Worm (Caenorhabditis elegans) whole organism, L1 larva: ENCODE data around the gene clec-35.

Experiments
- aly-2 ChIP-seq: fragments of 150-350 bp; optimal IDR thresholded peaks from 2 replicates; lab custom pipeline; 2014; ENCODE audit warnings: missing biosample characterization, missing genetic modification characterization
- ama-1 ChIP-seq: fragments of 150-350 bp; optimal IDR thresholded peaks from 2 replicates; lab custom pipeline; 2014
- dpl-1 ChIP-seq, 3 experiments: fragments of 150-350 bp in 2 of 3; sonication (generic microtip) in 1 of 3; optimal IDR thresholded peaks; 2 replicates each; lab custom pipeline; 2014 to 2017; ENCODE audit warnings: missing biosample characterization in 3 of 3, missing genetic modification characterization in 3 of 3, missing genetic modification reagents in 3 of 3
- egl-27 ChIP-seq, 2 experiments: fragments of 150-350 bp in 1 of 2; sonication (generic microtip); optimal IDR thresholded peaks; 3 replicates each; lab custom pipeline; 2017 to 2018; ENCODE audit warnings: missing biosample characterization in 2 of 2, missing genetic modification characterization in 2 of 2, missing genetic modification reagents in 2 of 2
- hlh-17 ChIP-seq: fragments of 200-800 bp; sonication (Bioruptor generic); optimal IDR thresholded peaks from 2 replicates; lab custom pipeline; 2018; ENCODE audit warnings: missing genetic modification characterization, mild to moderate bottlenecking, missing compliant biosample characterization, moderate library complexity, borderline replicate concordance
- irx-1 ChIP-seq: sonication (generic microtip); optimal IDR thresholded peaks from 2 replicates; lab custom pipeline; 2016; ENCODE audit warnings: missing genetic modification characterization, missing compliant biosample characterization
- jun-1 ChIP-seq: fragments of 150-350 bp; optimal IDR thresholded peaks from 2 replicates; lab custom pipeline; 2014; ENCODE audit warnings: missing biosample characterization, missing genetic modification reagents, missing genetic modification characterization
- lin-39 ChIP-seq: fragments of 150-350 bp; optimal IDR thresholded peaks from 2 replicates; lab custom pipeline; 2014; ENCODE audit warnings: missing biosample characterization, missing genetic modification reagents, missing genetic modification characterization
- nhr-76 ChIP-seq: sonication (generic microtip); optimal IDR thresholded peaks from 2 replicates; lab custom pipeline; 2017; ENCODE audit warnings: missing biosample characterization, missing genetic modification characterization
- snpc-4 ChIP-seq: fragments of 150-350 bp; optimal IDR thresholded peaks from 2 replicates; lab custom pipeline; 2014; ENCODE audit warnings: missing biosample characterization, missing genetic modification characterization

ce11 chrV:16804795-16805194, 49.1 kb downstream of the clec-35 start:
- TF ChIP-seq jun-1 (no peak), hlh-17 (no peak), aly-2 (tag; lab: Kevin White, UChicago) (no peak), egl-27 (tag; optimal IDR thresholded peaks at IDR 0.05; lab: Kevin White, UChicago) (no peak), lin-39 (no peak), dpl-1 (GFP tag; optimal IDR thresholded peaks at IDR 0.05; lab: Kevin White, UChicago) (no peak), ama-1 (lab: Kevin White, UChicago) (no peak), snpc-4 (no peak), nhr-76 (tag; lab: Kevin White, UChicago) (no peak), irx-1 (no peak)
